Worm (Caenorhabditis elegans): ENCODE data around the gene T01B6.1.

- TF ChIP-seq ceh-62 (tag; optimal IDR thresholded peaks at IDR 0.05) = no peak
- no peak for TF ChIP-seq nhr-28 (tag; optimal IDR thresholded peaks at IDR 0.05)
- no peak for TF ChIP-seq lin-13 (GFP tag; optimal IDR thresholded peaks at IDR 0.05)
- no peak for TF ChIP-seq aly-2 (tag; optimal IDR thresholded peaks at IDR 0.05)
- no peak for TF ChIP-seq cey-2 (tag; optimal IDR thresholded peaks at IDR 0.05; ENCODE audit: borderline replicate concordance, insufficient read depth)
Observed at ce11 chrX:2381282-2381681, 45.8 kb downstream of the T01B6.1 start, which contains the start of gene F47G3.4.

Data from whole organism, L4 larva.